Worm (Caenorhabditis elegans) whole organism, midembryonic: ENCODE data around the gene srab-3.

Experiments
- T22C8.4 ChIP-seq: fragments of 200-800 bp; sonication (Bioruptor generic); IDR thresholded peaks from 2 replicates; pipeline ENCODE4 v1.3.6; 2022; ENCODE audit warnings: missing genetic modification characterization, missing compliant biosample characterization
- cog-1 ChIP-seq: sonication (generic microtip); optimal IDR thresholded peaks from 2 replicates; lab custom pipeline; 2016; ENCODE audit warnings: missing genetic modification characterization, missing compliant biosample characterization
- flt-1 ChIP-seq: fragments of 200-800 bp; sonication (Bioruptor generic); IDR thresholded peaks from 2 replicates; pipeline ENCODE4 v1.3.6; 2022; ENCODE audit warnings: missing genetic modification characterization, missing compliant biosample characterization
- klf-2 ChIP-seq: fragments of 200-800 bp; sonication (Bioruptor generic); conservative IDR thresholded peaks from 2 replicates; pipeline ENCODE4 v1.3.6; 2022; ENCODE audit warnings: missing genetic modification reagents, missing genetic modification characterization, missing compliant biosample characterization
- med-1 ChIP-seq: sonication (generic microtip); optimal IDR thresholded peaks from 2 replicates; lab custom pipeline; 2017; ENCODE audit warnings: missing genetic modification characterization, mild to moderate bottlenecking, missing compliant biosample characterization, antibody characterized with exemption, missing genetic modification reagents; ENCODE audit not compliant: insufficient read depth
- ztf-23 ChIP-seq: fragments of 200-800 bp; sonication (Bioruptor generic); IDR thresholded peaks from 2 replicates; pipeline ENCODE4 v1.3.6; 2022; ENCODE audit warnings: missing genetic modification reagents, missing genetic modification characterization, missing compliant biosample characterization
- ztf-29 ChIP-seq: fragments of 200-800 bp; sonication (Bioruptor generic); IDR thresholded peaks from 2 replicates; pipeline ENCODE4 v1.3.6; 2022; ENCODE audit warnings: missing genetic modification reagents, missing genetic modification characterization, missing compliant biosample characterization

- no peak for TF ChIP-seq flt-1 (GFP tag; lab: Robert Waterston, UW)
- no peak for TF ChIP-seq T22C8.4 (GFP tag; lab: Robert Waterston, UW)
- no peak for TF ChIP-seq cog-1 (tag; lab: Kevin White, UChicago)
- no peak for TF ChIP-seq ztf-29
- TF ChIP-seq med-1 (GFP tag; lab: Kevin White, UChicago) = no peak
- TF ChIP-seq ztf-23 (GFP tag; lab: Robert Waterston, UW) = no peak
- no peak for TF ChIP-seq klf-2 (GFP tag; lab: Robert Waterston, UW)
Observed at ce11 chrV:5072082-5072481, 35.6 kb downstream of the srab-3 start, which contains the start of gene Y58A7A.2.
